Fruit fly (Drosophila melanogaster) whole organism, wandering third instar larva: Measurements from ENCODE around the gene CG12170.

ENCODE experiments used
- Abd-B ChIP-seq: fragments of >200 bp; optimal IDR thresholded peaks from 2 replicates; lab custom pipeline; 2017; ENCODE audit warnings: missing biosample characterization, missing genetic modification characterization
- CG32264 ChIP-seq: fragments of 200-800 bp; sonication (Bioruptor generic); optimal IDR thresholded peaks from 2 replicates; lab custom pipeline; 2016; ENCODE audit warnings: missing biosample characterization, missing genetic modification characterization
- CrebA ChIP-seq: fragments of 200-800 bp; sonication (Bioruptor generic); optimal IDR thresholded peaks from 2 replicates; lab custom pipeline; 2016; ENCODE audit warnings: missing biosample characterization, mild to moderate bottlenecking, missing genetic modification characterization, borderline replicate concordance
- Dfd ChIP-seq: fragments of >200 bp; optimal IDR thresholded peaks from 2 replicates; lab custom pipeline; 2017; ENCODE audit warnings: missing biosample characterization, missing genetic modification characterization
- Dif ChIP-seq: fragments of 200-275, 200-300 bp; sonication (Bioruptor generic); optimal IDR thresholded peaks from 2 replicates; lab custom pipeline; 2018; ENCODE audit warnings: missing biosample characterization, missing genetic modification characterization; ENCODE audit not compliant: partially characterized antibody
- N ChIP-seq: fragments of >200 bp; optimal IDR thresholded peaks from 2 replicates; lab custom pipeline; 2018; ENCODE audit warnings: missing biosample characterization, missing external identifiers, missing genetic modification characterization
- OdsH ChIP-seq: fragments of 200-800 bp; sonication (Bioruptor generic); optimal IDR thresholded peaks from 2 replicates; lab custom pipeline; 2016; ENCODE audit warnings: missing biosample characterization, mild to moderate bottlenecking, missing genetic modification characterization
- Rel ChIP-seq, 2 experiments: fragments of 200-800 bp; sonication (Bioruptor generic) in 1 of 2; optimal IDR thresholded peaks; 2 replicates in 1 of 2; 3 replicates in 1 of 2; lab custom pipeline; 2016 to 2019; ENCODE audit warnings: mild to moderate bottlenecking in 2 of 2, missing biosample characterization in 2 of 2, missing genetic modification characterization in 2 of 2, moderate library complexity in 1 of 2
- br ChIP-seq: fragments of 200-800 bp; sonication (Bioruptor generic); optimal IDR thresholded peaks from 2 replicates; lab custom pipeline; 2016; ENCODE audit warnings: missing biosample characterization, missing genetic modification characterization
- dmrt93B ChIP-seq: fragments of 200-800 bp; sonication (Bioruptor generic); optimal IDR thresholded peaks from 2 replicates; lab custom pipeline; 2018; ENCODE audit warnings: missing biosample characterization, mild to moderate bottlenecking, missing genetic modification characterization
- dsf ChIP-seq: sonication (Bioruptor generic); optimal IDR thresholded peaks from 2 replicates; lab custom pipeline; 2016; ENCODE audit warnings: missing biosample characterization, missing genetic modification characterization, borderline replicate concordance
- lola ChIP-seq: fragments of >200 bp; optimal IDR thresholded peaks from 2 replicates; lab custom pipeline; 2017; ENCODE audit warnings: missing biosample characterization, missing genetic modification characterization
- psq ChIP-seq: fragments of 200-800 bp; sonication (Bioruptor generic); optimal IDR thresholded peaks from 3 replicates; lab custom pipeline; 2017; ENCODE audit warnings: missing biosample characterization, mild to moderate bottlenecking, missing genetic modification characterization, moderate library complexity

DNA sequence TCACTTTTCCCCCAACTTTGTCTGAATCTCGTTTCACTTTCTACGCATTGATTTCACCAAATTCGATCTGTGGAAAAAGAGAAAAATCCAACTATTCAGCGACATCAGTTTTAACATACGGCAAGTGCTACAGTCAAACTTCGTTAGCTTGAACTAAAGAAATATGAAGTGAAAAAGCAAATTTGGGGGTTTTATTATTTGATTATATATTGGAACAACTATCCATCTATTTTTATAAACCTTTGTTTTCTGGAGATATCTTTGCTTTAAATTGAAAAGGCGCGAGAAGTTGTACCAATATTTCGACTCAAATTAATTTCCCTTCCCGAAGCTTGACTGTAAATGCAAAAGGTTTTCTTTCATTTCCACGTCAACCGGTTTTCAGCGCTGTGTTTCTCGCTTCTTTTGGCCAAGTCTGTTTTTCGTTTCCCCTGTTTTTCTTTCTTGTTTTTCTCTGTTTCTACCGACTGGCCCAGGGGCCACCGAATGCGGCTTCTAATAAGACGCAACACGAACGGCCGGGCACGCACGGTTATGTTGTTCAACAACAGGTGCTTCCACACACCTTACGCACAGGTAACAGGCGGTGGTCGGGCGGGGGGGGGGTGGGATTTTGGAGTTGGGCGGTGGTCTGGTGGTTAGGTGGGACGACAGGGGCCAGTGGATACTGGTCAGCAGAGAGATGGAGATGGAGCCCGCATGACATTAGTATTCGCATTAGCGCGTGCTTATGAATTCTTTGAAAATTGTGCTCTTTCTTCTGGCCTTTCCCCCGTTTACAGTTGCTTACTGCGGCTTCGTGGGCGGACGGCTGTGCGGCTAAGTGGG is 46.1 kb downstream of the CG12170 start:
- TF ChIP-seq CG32264 (no peak), br (GFP tag; lab: Kevin White, UChicago) (no peak), Dif (GFP tag; lab: Kevin White, UChicago) (no peak), dmrt93B (GFP tag; lab: Kevin White, UChicago) (no peak), dsf (GFP tag; lab: Kevin White, UChicago) (no peak), psq (GFP tag; lab: Kevin White, UChicago) (no peak), Dfd (GFP tag; lab: Kevin White, UChicago) (no peak), lola (GFP tag; lab: Kevin White, UChicago) (no peak), N (GFP tag; lab: Kevin White, UChicago) (no peak), Abd-B (no peak), OdsH (GFP tag; lab: Kevin White, UChicago) (no peak), Rel (GFP tag; optimal IDR thresholded peaks at IDR 0.05; lab: Kevin White, UChicago) (no peak), Rel (tag; optimal IDR thresholded peaks at IDR 0.05; lab: Kevin White, UChicago) (no peak), CrebA (GFP tag; lab: Kevin White, UChicago) (no peak)
